Fruit fly (Drosophila melanogaster) whole organism, adult: Measurements from ENCODE around the gene CG15747.
A peak's percentile ranks its signal among the peaks of the same experiment; 100 is the strongest.

Experiments used
- CG11617 ChIP-seq: fragments of 200-800 bp; sonication (Bioruptor generic); optimal IDR thresholded peaks from 2 replicates; lab custom pipeline; 2017; ENCODE audit warnings: mild to moderate bottlenecking, missing biosample characterization, missing genetic modification reagents, missing genetic modification characterization
- CG14711 ChIP-seq: fragments of 200-800 bp; sonication (Bioruptor generic); optimal IDR thresholded peaks from 2 replicates; lab custom pipeline; 2018; ENCODE audit warnings: missing biosample characterization, mild to moderate bottlenecking, missing genetic modification characterization, moderate library complexity
- CG33017 ChIP-seq: fragments of 200-800 bp; sonication (Bioruptor generic); optimal IDR thresholded peaks from 2 replicates; lab custom pipeline; 2018; ENCODE audit warnings: missing biosample characterization, mild to moderate bottlenecking, missing genetic modification characterization, moderate library complexity
- CG5204 ChIP-seq: fragments of 200-800 bp; sonication (Bioruptor generic); optimal IDR thresholded peaks from 2 replicates; lab custom pipeline; 2016; ENCODE audit warnings: missing biosample characterization, missing genetic modification characterization
- Clk ChIP-seq: fragments of 200-800 bp; sonication (Bioruptor generic); optimal IDR thresholded peaks from 2 replicates; lab custom pipeline; 2017; ENCODE audit warnings: missing biosample characterization, missing genetic modification characterization
- Hr96 ChIP-seq: fragments of 200-800 bp; sonication (Bioruptor generic); optimal IDR thresholded peaks from 2 replicates; lab custom pipeline; 2016; ENCODE audit warnings: missing biosample characterization, missing genetic modification characterization
- Mnt ChIP-seq: fragments of 200-800 bp; sonication (Bioruptor generic); optimal IDR thresholded peaks from 2 replicates; lab custom pipeline; 2016; ENCODE audit warnings: missing biosample characterization, mild to moderate bottlenecking, missing genetic modification characterization
- kay ChIP-seq: fragments of 200-800 bp; sonication (Bioruptor generic); peaks from one replicate; lab custom pipeline; 2016; ENCODE audit warnings: missing biosample characterization, missing genetic modification characterization, borderline replicate concordance

DNA sequence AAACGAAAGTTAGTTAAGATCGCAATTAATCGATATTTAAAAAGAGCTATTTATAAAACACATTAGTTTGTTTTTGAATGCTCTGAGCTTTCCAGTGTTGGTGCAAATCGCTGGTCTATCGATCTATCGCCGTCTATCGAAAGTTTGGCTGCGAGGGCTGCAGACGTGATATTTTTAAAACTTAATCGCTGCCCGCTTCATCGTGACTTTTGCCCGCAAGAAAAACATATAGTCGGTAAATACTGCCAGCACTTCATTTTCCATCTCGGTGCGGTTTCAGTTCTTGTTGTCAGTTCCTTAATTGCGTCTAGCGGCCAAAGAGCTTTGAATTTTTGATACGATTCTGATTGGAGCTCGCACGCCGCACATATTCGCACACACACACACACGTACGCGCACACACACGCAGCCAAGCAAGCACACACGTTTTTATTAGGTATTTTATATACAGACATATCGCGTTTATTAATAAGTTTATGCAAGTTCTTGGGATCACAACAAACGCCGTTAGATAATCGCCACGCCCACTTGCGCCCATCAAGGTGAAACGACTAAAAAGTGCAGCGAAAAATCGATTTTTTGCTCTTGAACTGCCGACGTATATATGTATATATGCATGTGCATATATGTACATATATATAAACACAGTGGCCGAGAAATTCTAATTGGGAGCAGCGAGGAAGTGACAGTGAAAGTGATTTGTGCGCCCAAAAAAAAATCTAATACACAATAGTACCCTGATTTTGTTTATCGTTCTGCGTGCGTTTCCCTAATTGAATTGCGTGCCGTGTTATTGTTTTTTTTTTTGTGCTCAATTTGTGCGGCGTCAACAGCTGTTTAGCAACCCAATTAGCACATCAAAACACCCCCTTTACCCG, 32.9 kb downstream of the CG15747 start:
- TF ChIP-seq kay, result peak; percentile 72
- TF ChIP-seq CG11617 (GFP tag; lab: Kevin White, UChicago), result peak; percentile 35
- no peak for TF ChIP-seq Clk (GFP tag; lab: Kevin White, UChicago)
- no peak for TF ChIP-seq Hr96 (GFP tag; lab: Kevin White, UChicago)
- no peak for TF ChIP-seq CG33017 (tag; lab: Kevin White, UChicago)
- TF ChIP-seq Mnt (GFP tag; lab: Kevin White, UChicago), result peak; percentile 72
- TF ChIP-seq CG14711 (tag; lab: Kevin White, UChicago), result peak; percentile 27
- TF ChIP-seq CG5204 (GFP tag; lab: Kevin White, UChicago), result no peak
